Fruit fly (Drosophila melanogaster): Measurements from ENCODE around the gene up.

Gene up

DNA sequence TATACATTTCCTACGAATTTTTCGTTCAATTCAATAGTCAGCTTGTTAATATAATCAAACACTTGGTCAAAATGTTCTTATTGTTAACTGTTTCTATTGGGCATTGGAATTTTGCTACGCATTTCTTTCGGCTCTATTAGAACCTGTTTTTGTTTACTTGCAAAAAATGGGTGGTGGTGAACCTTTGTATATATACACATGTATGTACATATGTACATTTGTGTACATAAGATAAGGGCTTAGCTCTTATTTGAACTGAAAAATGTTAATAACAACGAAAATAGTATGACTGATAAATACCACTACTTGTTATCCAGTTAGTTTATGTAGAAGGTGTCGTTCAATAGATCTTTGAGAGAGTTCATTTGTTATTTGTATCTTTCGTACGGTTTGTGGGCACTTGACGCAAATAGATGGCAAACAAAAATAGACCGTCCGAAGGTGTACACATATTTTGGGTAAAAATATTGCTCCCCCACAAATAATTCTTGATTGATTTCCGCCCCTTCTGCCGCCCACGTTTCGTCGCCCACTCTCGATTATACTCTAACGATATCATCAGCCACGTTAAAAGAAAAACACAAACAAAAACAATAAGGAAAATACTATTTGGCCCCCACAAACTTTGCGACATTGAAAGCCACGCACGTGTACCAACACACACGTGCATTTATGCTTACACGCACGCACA is 23.7 kb upstream of the up start (continued):
- no peak for TF ChIP-seq onecut (GFP tag; IDR thresholded peaks at IDR 0.05)
- peak; percentile 69 for TF ChIP-seq CG18599 (GFP tag; optimal IDR thresholded peaks at IDR 0.05)
- TF ChIP-seq GATAe (GFP tag; conservative IDR thresholded peaks at IDR 0.05): no peak
- TF ChIP-seq CG17829 (tag; optimal IDR thresholded peaks at IDR 0.05): no peak
- no peak for TF ChIP-seq disco-r (GFP tag; optimal IDR thresholded peaks at IDR 0.05)
- TF ChIP-seq Camta (GFP tag; optimal IDR thresholded peaks at IDR 0.05): peak; percentile 11
- TF ChIP-seq CG12769 (tag; optimal IDR thresholded peaks at IDR 0.05): peak; percentile 49
- no peak for TF ChIP-seq CG6272 (GFP tag; IDR thresholded peaks at IDR 0.05)
- TF ChIP-seq ash1 (GFP tag; optimal IDR thresholded peaks at IDR 0.05): peak; percentile 64

DNA sequence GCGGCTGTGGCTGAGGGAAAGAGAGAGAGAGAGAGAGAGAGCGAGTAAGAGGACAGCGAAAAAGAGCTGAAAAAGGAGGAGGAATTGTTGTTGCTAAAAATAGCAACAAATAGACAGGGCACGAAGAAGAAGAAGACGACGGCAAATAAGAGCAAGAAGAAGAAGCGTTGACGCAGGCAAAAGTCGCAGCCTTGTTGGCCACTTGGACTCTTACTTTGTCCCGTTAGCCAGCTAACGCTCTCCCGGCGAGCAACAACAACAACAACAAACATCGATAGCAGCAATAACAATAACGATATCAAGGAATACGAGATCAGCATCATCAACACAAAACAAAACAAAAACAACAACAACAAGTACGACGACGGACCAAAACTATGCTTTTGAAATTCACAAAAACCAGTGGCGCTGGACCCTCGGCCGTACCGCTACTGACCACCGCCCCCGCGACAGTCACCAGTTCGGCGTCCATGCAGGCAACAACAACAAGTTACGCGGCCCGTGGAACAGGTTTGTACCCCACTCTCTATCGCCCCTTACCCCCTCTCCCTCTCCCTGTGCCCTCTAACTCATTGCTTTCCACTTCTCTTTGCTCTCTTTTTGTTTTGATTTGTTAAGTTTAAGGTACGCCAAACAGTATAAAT is 22.8 kb upstream of the up start:
- TF ChIP-seq Atf6 (GFP tag; IDR thresholded peaks at IDR 0.05) (0 out of 2 replicates have a peak, but pooled peaks have one; percentile 13), CG6272 (GFP tag; IDR thresholded peaks at IDR 0.05) (no peak), CG33213 (GFP tag; optimal IDR thresholded peaks at IDR 0.05) (no peak), chm (GFP tag; IDR thresholded peaks at IDR 0.05) (0 out of 2 replicates have a peak, but pooled peaks have one; percentile 7), Ets65A (GFP tag) (no peak), CG16813 (GFP tag; IDR thresholded peaks at IDR 0.05; ENCODE audit: partially characterized antibody) (no peak), sqz (GFP tag; optimal IDR thresholded peaks at IDR 0.05) (peak; percentile 16), row (GFP tag; IDR thresholded peaks at IDR 0.05) (peak; percentile 6; the same call in 1 of the 3 replicates), kah (GFP tag; optimal IDR thresholded peaks at IDR 0.05) (no peak), CG4360 (GFP tag; IDR thresholded peaks at IDR 0.05) (peak; percentile 84), CG3847 (GFP tag; IDR thresholded peaks at IDR 0.05) (no peak), CG34224 (GFP tag; IDR thresholded peaks at IDR 0.05; ENCODE audit: partially characterized antibody) (peak; percentile 8; the same call in 1 of the 3 replicates), CG12391 (tag; optimal IDR thresholded peaks at IDR 0.05) (no peak), crol (GFP tag; IDR thresholded peaks at IDR 0.05) (peak; percentile 96), CG8290 (GFP tag; optimal IDR thresholded peaks at IDR 0.05) (no peak), CG8290 (tag; optimal IDR thresholded peaks at IDR 0.05) (peak in 1 of 2 experiments; percentile 21), CG32532 (GFP tag; IDR thresholded peaks at IDR 0.05) (no peak), HLH4C (GFP tag; IDR thresholded peaks at IDR 0.05; ENCODE audit: partially characterized antibody) (no peak), CG17385 (GFP tag; optimal IDR thresholded peaks at IDR 0.05) (peak; percentile 92), ci (GFP tag; IDR thresholded peaks at IDR 0.05) (0 out of 3 replicates have a peak, but pooled peaks have one; percentile 11), Hsf (GFP tag; optimal IDR thresholded peaks at IDR 0.05) (no peak), CG12769 (tag; optimal IDR thresholded peaks at IDR 0.05) (peak; percentile 59), sr (GFP tag; IDR thresholded peaks at IDR 0.05) (0 out of 3 replicates have a peak, but pooled peaks have one; percentile 8), B-H2 (GFP tag; optimal IDR thresholded peaks at IDR 0.05) (peak; percentile 2), CG1024 (GFP tag; IDR thresholded peaks at IDR 0.05) (no peak), mirr (GFP tag; optimal IDR thresholded peaks at IDR 0.05) (no peak), CG4820 (GFP tag; optimal IDR thresholded peaks at IDR 0.05) (no peak), chinmo (GFP tag; IDR thresholded peaks at IDR 0.05; ENCODE audit: partially characterized antibody) (0 out of 4 replicates have a peak, but pooled peaks have one; percentile 55), Trl (optimal IDR thresholded peaks at IDR 0.05) (peak; percentile 30 to 79), Trl (GFP tag; optimal IDR thresholded peaks at IDR 0.05) (no peak), klu (GFP tag; IDR thresholded peaks at IDR 0.05) (peak; percentile 37; the same call in 1 of the 2 replicates), CG10543 (GFP tag; optimal IDR thresholded peaks at IDR 0.05) (peak; percentile 5), Elba2 (GFP tag; optimal IDR thresholded peaks at IDR 0.05) (peak; percentile 60), kni (GFP tag; optimal IDR thresholded peaks at IDR 0.05) (peak; percentile 29), CG8944 (GFP tag; optimal IDR thresholded peaks at IDR 0.05) (no peak), sna (GFP tag; IDR thresholded peaks at IDR 0.05; ENCODE audit: partially characterized antibody) (no peak), CG6765 (GFP tag; optimal IDR thresholded peaks at IDR 0.05) (no peak), NFAT (GFP tag; IDR thresholded peaks at IDR 0.05) (peak; percentile 73)
